Worm (Caenorhabditis elegans) whole organism, young adult: Measurements from ENCODE around the gene set-9.

ENCODE experiments used
- B0035.1 ChIP-seq: sonication (generic microtip); optimal IDR thresholded peaks from 2 replicates; lab custom pipeline; 2016; ENCODE audit warnings: missing genetic modification characterization, mild to moderate bottlenecking, missing compliant biosample characterization, missing genotype, missing genetic modification reagents
- F10E7.11 ChIP-seq: sonication (generic microtip); optimal IDR thresholded peaks from 2 replicates; lab custom pipeline; 2017; ENCODE audit warnings: mild to moderate bottlenecking, missing genetic modification characterization, moderate library complexity, missing compliant biosample characterization
- F22D6.2 ChIP-seq: sonication (generic microtip); optimal IDR thresholded peaks from 2 replicates; lab custom pipeline; 2016; ENCODE audit warnings: mild to moderate bottlenecking, missing genetic modification characterization, missing compliant biosample characterization
- F39B2.1 ChIP-seq: fragments of 200-800 bp; sonication (Bioruptor generic); IDR thresholded peaks from 2 replicates; pipeline ENCODE4 v1.3.6; 2022; ENCODE audit warnings: missing genetic modification reagents, missing genetic modification characterization, missing compliant biosample characterization
- F49E8.2 ChIP-seq: sonication (generic microtip); optimal IDR thresholded peaks from 3 replicates; lab custom pipeline; 2017; ENCODE audit warnings: missing genetic modification characterization, mild to moderate bottlenecking, missing compliant biosample characterization, antibody characterized with exemption, moderate library complexity; ENCODE audit not compliant: insufficient read depth
- F52B5.7 ChIP-seq: sonication (generic microtip); optimal IDR thresholded peaks from 2 replicates; lab custom pipeline; 2016; ENCODE audit warnings: mild to moderate bottlenecking, missing genetic modification characterization, missing compliant biosample characterization
- F57A8.1 ChIP-seq: fragments of 200-800 bp; sonication (Bioruptor generic); optimal IDR thresholded peaks from 2 replicates; lab custom pipeline; 2018; ENCODE audit warnings: mild to moderate bottlenecking, missing genetic modification characterization, moderate library complexity, missing compliant biosample characterization
- F57C9.4 ChIP-seq: sonication (generic microtip); optimal IDR thresholded peaks from 2 replicates; lab custom pipeline; 2017; ENCODE audit warnings: mild to moderate bottlenecking, missing genetic modification characterization, missing compliant biosample characterization
- T07F8.4 ChIP-seq: sonication (generic microtip); optimal IDR thresholded peaks from 2 replicates; lab custom pipeline; 2016; ENCODE audit warnings: mild to moderate bottlenecking, missing genetic modification characterization, moderate library complexity, missing compliant biosample characterization
- Y53F4B.3 ChIP-seq: fragments of 200-800 bp; sonication (Bioruptor generic); IDR thresholded peaks from 2 replicates; pipeline ENCODE4 v1.3.6; 2022; ENCODE audit warnings: missing genetic modification reagents, missing genetic modification characterization, missing compliant biosample characterization
- Y56A3A.18 ChIP-seq: fragments of 200-800 bp; sonication (Bioruptor generic); IDR thresholded peaks from 2 replicates; pipeline ENCODE4 v1.3.6; 2022; ENCODE audit warnings: missing genetic modification reagents, missing genetic modification characterization, missing compliant biosample characterization
- akir-1 ChIP-seq: fragments of 200-800 bp; sonication (Bioruptor generic); optimal IDR thresholded peaks from 2 replicates; lab custom pipeline; 2018; ENCODE audit warnings: mild to moderate bottlenecking, missing genetic modification characterization, moderate library complexity, missing compliant biosample characterization
- ama-1 ChIP-seq, 3 experiments: fragments of 150-350 bp in 1 of 3; sonication (generic microtip) in 2 of 3; optimal IDR thresholded peaks; 2 replicates each; lab custom pipeline; 2014 to 2018; ENCODE audit warnings: missing biosample characterization in 2 of 3, missing genetic modification characterization in 2 of 3, missing genetic modification reagents in 2 of 3
- aptf-3 ChIP-seq: fragments of 200-800 bp; sonication (Bioruptor generic); IDR thresholded peaks from 2 replicates; pipeline ENCODE4 v1.3.6; 2022; ENCODE audit warnings: missing genetic modification characterization, missing compliant biosample characterization
- atf-7 ChIP-seq: sonication (generic microtip); optimal IDR thresholded peaks from 2 replicates; lab custom pipeline; 2017; ENCODE audit warnings: mild to moderate bottlenecking, missing genetic modification characterization, missing compliant biosample characterization
- athp-1 ChIP-seq: sonication (generic microtip); optimal IDR thresholded peaks from 2 replicates; lab custom pipeline; 2017; ENCODE audit warnings: mild to moderate bottlenecking, missing genetic modification characterization, missing compliant biosample characterization
- attf-3 ChIP-seq: fragments of 200-800 bp; sonication (Bioruptor generic); conservative IDR thresholded peaks from 2 replicates; pipeline ENCODE4 v1.3.6; 2022; ENCODE audit warnings: missing genetic modification reagents, missing genetic modification characterization, missing compliant biosample characterization
- attf-6 ChIP-seq: fragments of 200-800 bp; sonication (Bioruptor generic); IDR thresholded peaks from 2 replicates; pipeline ENCODE4 v1.3.6; 2022; ENCODE audit warnings: missing genetic modification reagents, missing genetic modification characterization, missing compliant biosample characterization
- cebp-2 ChIP-seq: fragments of 200-800 bp; sonication (Bioruptor generic); IDR thresholded peaks from 2 replicates; pipeline ENCODE4 v1.3.6; 2022; ENCODE audit warnings: missing genetic modification characterization, missing compliant biosample characterization
- ceh-40 ChIP-seq: fragments of 200-800 bp; sonication (Bioruptor generic); IDR thresholded peaks from 2 replicates; pipeline ENCODE4 v1.3.6; 2022; ENCODE audit warnings: missing genetic modification characterization, missing compliant biosample characterization
- ceh-79 ChIP-seq: sonication (generic microtip); optimal IDR thresholded peaks from 2 replicates; lab custom pipeline; 2017; ENCODE audit warnings: mild to moderate bottlenecking, missing genetic modification characterization, missing compliant biosample characterization
- die-1 ChIP-seq: sonication (generic microtip); optimal IDR thresholded peaks from 2 replicates; lab custom pipeline; 2016; ENCODE audit warnings: missing genotype, mild to moderate bottlenecking, missing genetic modification characterization, missing compliant biosample characterization
- dpl-1 ChIP-seq: fragments of 150-350 bp; optimal IDR thresholded peaks from 2 replicates; lab custom pipeline; 2014; ENCODE audit warnings: missing biosample characterization, missing genetic modification reagents, missing genetic modification characterization
- egrh-3 ChIP-seq: fragments of 200-800 bp; sonication (Bioruptor generic); IDR thresholded peaks from 2 replicates; pipeline ENCODE4 v1.3.6; 2022; ENCODE audit warnings: missing genetic modification reagents, missing genetic modification characterization, missing compliant biosample characterization
- ets-4 ChIP-seq: fragments of 200-800 bp; sonication (Bioruptor generic); optimal IDR thresholded peaks from 2 replicates; lab custom pipeline; 2018; ENCODE audit warnings: mild to moderate bottlenecking, missing genetic modification characterization, missing compliant biosample characterization
- hmg-1.2 ChIP-seq: fragments of 200-800 bp; sonication (Bioruptor generic); IDR thresholded peaks from 2 replicates; pipeline ENCODE4 v1.3.6; 2022; ENCODE audit warnings: missing genetic modification reagents, missing genetic modification characterization, missing compliant biosample characterization
- hmg-20 ChIP-seq: fragments of 200-800 bp; sonication (Bioruptor generic); IDR thresholded peaks from 2 replicates; pipeline ENCODE4 v1.3.6; 2022; ENCODE audit warnings: missing genetic modification reagents, missing genetic modification characterization, missing compliant biosample characterization
- hrde-1 ChIP-seq: sonication (generic microtip); optimal IDR thresholded peaks from 2 replicates; lab custom pipeline; 2016; ENCODE audit warnings: missing genetic modification characterization, mild to moderate bottlenecking, missing compliant biosample characterization, moderate library complexity, missing genotype, missing genetic modification reagents, borderline replicate concordance
- let-607 ChIP-seq, 2 experiments: fragments of 200-800 bp in 1 of 2; sonication (Bioruptor generic) in 1 of 2; sonication (generic microtip) in 1 of 2; optimal IDR thresholded peaks; 2 replicates each; lab custom pipeline; 2016 to 2018; ENCODE audit warnings: mild to moderate bottlenecking in 2 of 2, missing compliant biosample characterization in 2 of 2, missing genetic modification characterization in 2 of 2, moderate library complexity in 2 of 2, missing genotype in 1 of 2
- lin-26 ChIP-seq: fragments of 200-800 bp; sonication (Bioruptor generic); IDR thresholded peaks from 2 replicates; pipeline ENCODE4 v1.3.6; 2022; ENCODE audit warnings: missing genetic modification reagents, missing genetic modification characterization, missing compliant biosample characterization
- madf-3 ChIP-seq: fragments of 200-800 bp; sonication (Bioruptor generic); IDR thresholded peaks from 2 replicates; pipeline ENCODE4 v1.3.6; 2022; ENCODE audit warnings: missing genetic modification reagents, missing genetic modification characterization, missing compliant biosample characterization
- madf-8 ChIP-seq: fragments of 200-800 bp; sonication (Bioruptor generic); conservative IDR thresholded peaks from 2 replicates; pipeline ENCODE4 v1.3.6; 2022; ENCODE audit warnings: missing genetic modification reagents, missing genetic modification characterization, missing compliant biosample characterization
- mel-28 ChIP-seq: sonication (generic microtip); optimal IDR thresholded peaks from 2 replicates; lab custom pipeline; 2016; ENCODE audit warnings: borderline replicate concordance, mild to moderate bottlenecking, missing genetic modification characterization, missing compliant biosample characterization
- mxl-1 ChIP-seq: sonication (generic microtip); optimal IDR thresholded peaks from 2 replicates; lab custom pipeline; 2016; ENCODE audit warnings: missing genetic modification characterization, missing compliant biosample characterization
- nfya-2 ChIP-seq: fragments of 200-800 bp; sonication (Bioruptor generic); IDR thresholded peaks from 2 replicates; pipeline ENCODE4 v1.3.6; 2022; ENCODE audit warnings: missing genetic modification reagents, missing genetic modification characterization, missing compliant biosample characterization
- pha-4 ChIP-seq: fragments of 150-350 bp; sonication (generic microtip); optimal IDR thresholded peaks from 2 replicates; lab custom pipeline; 2014; ENCODE audit warnings: missing biosample characterization, missing genetic modification reagents, missing genetic modification characterization
- rec-8 ChIP-seq, 2 experiments: sonication (generic microtip); optimal IDR thresholded peaks; 2 replicates each; lab custom pipeline; 2016; ENCODE audit warnings: mild to moderate bottlenecking in 2 of 2, missing genetic modification characterization in 2 of 2, missing genetic modification reagents in 2 of 2, missing genotype in 2 of 2, missing biosample characterization in 1 of 2, missing compliant biosample characterization in 1 of 2, moderate library complexity in 1 of 2
- sdz-38 ChIP-seq: sonication (generic microtip); optimal IDR thresholded peaks from 2 replicates; lab custom pipeline; 2016; ENCODE audit warnings: missing genotype, missing genetic modification characterization, missing compliant biosample characterization
- sea-2 ChIP-seq: fragments of 200-800 bp; sonication (Bioruptor generic); IDR thresholded peaks from 2 replicates; pipeline ENCODE4 v1.3.6; 2022; ENCODE audit warnings: missing genetic modification characterization, missing compliant biosample characterization
- snpc-1.1 ChIP-seq: sonication (generic microtip); optimal IDR thresholded peaks from 2 replicates; lab custom pipeline; 2017; ENCODE audit warnings: missing genetic modification characterization, mild to moderate bottlenecking, missing compliant biosample characterization, antibody characterized with exemption, moderate library complexity, missing genotype, missing genetic modification reagents; ENCODE audit not compliant: insufficient read depth
- tbx-9 ChIP-seq: sonication (generic microtip); optimal IDR thresholded peaks from 2 replicates; lab custom pipeline; 2016; ENCODE audit warnings: borderline replicate concordance, missing genetic modification characterization, inconsistent platforms, missing compliant biosample characterization
- tlf-1 ChIP-seq: fragments of 200-800 bp; sonication (Bioruptor generic); optimal IDR thresholded peaks from 2 replicates; lab custom pipeline; 2018; ENCODE audit warnings: mild to moderate bottlenecking, missing genetic modification characterization, missing compliant biosample characterization
- unc-130 ChIP-seq: sonication (generic microtip); optimal IDR thresholded peaks from 2 replicates; lab custom pipeline; 2016; ENCODE audit warnings: missing genetic modification reagents, missing genetic modification characterization, missing compliant biosample characterization
- zfh-2 ChIP-seq: fragments of 200-800 bp; sonication (Bioruptor generic); conservative IDR thresholded peaks from 2 replicates; pipeline ENCODE4 v1.3.6; 2022; ENCODE audit warnings: missing genetic modification reagents, missing genetic modification characterization, missing compliant biosample characterization
- zim-3 ChIP-seq: sonication (generic microtip); optimal IDR thresholded peaks from 2 replicates; lab custom pipeline; 2017; ENCODE audit warnings: mild to moderate bottlenecking, missing genetic modification characterization, moderate library complexity, missing compliant biosample characterization
- ztf-6 ChIP-seq: fragments of 200-800 bp; sonication (Bioruptor generic); IDR thresholded peaks from 2 replicates; pipeline ENCODE4 v1.3.6; 2022; ENCODE audit warnings: missing genetic modification reagents, missing genetic modification characterization, missing compliant biosample characterization

The set-9 gene

ce11 chrIV:4264649-4265048, 43.0 kb upstream of the set-9 start:
- TF ChIP-seq ztf-6 (GFP tag; lab: Robert Waterston, UW) (no peak), unc-130 (no peak), madf-8 (GFP tag; lab: Robert Waterston, UW) (no peak), attf-3 (GFP tag; lab: Robert Waterston, UW) (0 out of 2 replicates have a peak, but pooled peaks have one; percentile 1), sdz-38 (tag; lab: Kevin White, UChicago) (no peak), zfh-2 (peak; percentile 96), atf-7 (no peak), egrh-3 (GFP tag; lab: Robert Waterston, UW) (peak; percentile 97), tbx-9 (tag; lab: Kevin White, UChicago) (no peak), rec-8 (tag; optimal IDR thresholded peaks at IDR 0.05; lab: Kevin White, UChicago) (no peak), dpl-1 (GFP tag; lab: Kevin White, UChicago) (no peak), let-607 (tag; optimal IDR thresholded peaks at IDR 0.05; lab: Kevin White, UChicago) (no peak)

- TF ChIP-seq hmg-20 (GFP tag; lab: Robert Waterston, UW) (no peak), athp-1 (tag; lab: Kevin White, UChicago) (no peak), F39B2.1 (no peak), ztf-6 (GFP tag; lab: Robert Waterston, UW) (no peak), Y56A3A.18 (GFP tag; lab: Robert Waterston, UW) (no peak), unc-130 (no peak), ceh-40 (GFP tag; lab: Robert Waterston, UW) (no peak), attf-6 (no peak), F10E7.11 (tag; lab: Kevin White, UChicago) (no peak), nfya-2 (no peak), mel-28 (no peak), F52B5.7 (tag; lab: Kevin White, UChicago) (no peak), mxl-1 (tag; lab: Kevin White, UChicago) (no peak), tlf-1 (GFP tag; lab: Kevin White, UChicago) (no peak), madf-3 (GFP tag; lab: Robert Waterston, UW) (no peak), Y53F4B.3 (GFP tag; lab: Robert Waterston, UW) (no peak), ama-1 (optimal IDR thresholded peaks at IDR 0.05; lab: Kevin White, UChicago) (no peak), ama-1 (GFP tag; optimal IDR thresholded peaks at IDR 0.05; lab: Kevin White, UChicago) (no peak)
Measured at ce11 chrIV:4265224-4265623, 42.5 kb upstream of the set-9 start, which contains the start of gene F36A4.5. TSS of gene F36A4.5 (plus strand) at chrIV:4265524.

ce11 chrIV:4265951-4266350, 41.7 kb upstream of the set-9 start:
- TF ChIP-seq tbx-9 (tag; lab: Kevin White, UChicago) = no peak
- no peak for TF ChIP-seq F57C9.4
- TF ChIP-seq hmg-1.2 (GFP tag; lab: Robert Waterston, UW) = peak; percentile 43; the same call in 1 of the 2 replicates
- TF ChIP-seq T07F8.4 = no peak
- no peak for TF ChIP-seq ets-4 (GFP tag; lab: Kevin White, UChicago)
- TF ChIP-seq hrde-1 (tag; lab: Kevin White, UChicago) = no peak
- no peak for TF ChIP-seq die-1 (tag; lab: Kevin White, UChicago)
- TF ChIP-seq athp-1 (tag; lab: Kevin White, UChicago) = no peak
- no peak for TF ChIP-seq F22D6.2
- no peak for TF ChIP-seq aptf-3
- TF ChIP-seq ceh-79 (tag; lab: Kevin White, UChicago) = no peak
- TF ChIP-seq akir-1 (GFP tag; lab: Kevin White, UChicago) = no peak
- TF ChIP-seq zim-3 (tag; lab: Kevin White, UChicago) = no peak
- no peak for TF ChIP-seq lin-26 (GFP tag; lab: Robert Waterston, UW)
- TF ChIP-seq mxl-1 (tag; lab: Kevin White, UChicago) = no peak
- TF ChIP-seq F49E8.2 (tag; lab: Kevin White, UChicago) = no peak
- no peak for TF ChIP-seq egrh-3 (GFP tag; lab: Robert Waterston, UW)
- TF ChIP-seq snpc-1.1 (tag; lab: Kevin White, UChicago) = peak; percentile 41
- no peak for TF ChIP-seq F57A8.1 (GFP tag; lab: Kevin White, UChicago)
- no peak for TF ChIP-seq sea-2 (GFP tag; lab: Robert Waterston, UW)
- TF ChIP-seq zfh-2 = peak; percentile 64
- no peak for TF ChIP-seq cebp-2
- no peak for TF ChIP-seq pha-4 (tag; lab: Kevin White, UChicago)
- TF ChIP-seq B0035.1 (tag; lab: Kevin White, UChicago) = no peak
